Fruit fly (Drosophila melanogaster): ENCODE results near the gene CG4653.

The CG4653 gene

dm6 chrX:16703747-16704146, at the start of gene CG4653, which contains the start of gene CG9673:
TSS of gene CG4653 (plus strand) at chrX:16704081.
TSS of gene CG9673 (minus strand) at chrX:16703884.
- TF ChIP-seq noc (tag; optimal IDR thresholded peaks at IDR 0.05), result peak; percentile 7

dm6 chrX:16654931-16655409, 48.9 kb upstream of the CG4653 start, which contains the start of the genes Nemp and r:
TSS of gene Nemp (minus strand) at chrX:16655015.
TSS of gene r (plus strand) at chrX:16655359.
- no peak for TF ChIP-seq noc (tag; optimal IDR thresholded peaks at IDR 0.05)

dm6 chrX:16655724-16656235, 48.1 kb upstream of the CG4653 start:
- TF ChIP-seq noc (tag; optimal IDR thresholded peaks at IDR 0.05), result peak; percentile 57

- no peak for TF ChIP-seq noc (tag; optimal IDR thresholded peaks at IDR 0.05)
Measured at dm6 chrX:16660632-16661031, 43.2 kb upstream of the CG4653 start.

dm6 chrX:16664405-16665064, 39.3 kb upstream of the CG4653 start, which contains the start of gene CG15865:
TSS of gene CG15865 (minus strand) at chrX:16664455.
- no peak for TF ChIP-seq noc (tag; optimal IDR thresholded peaks at IDR 0.05)

dm6 chrX:16669849-16670248, 34.0 kb upstream of the CG4653 start:
- no peak for TF ChIP-seq noc (tag; optimal IDR thresholded peaks at IDR 0.05)

dm6 chrX:16670262-16670661, 33.6 kb upstream of the CG4653 start:
- no peak for TF ChIP-seq noc (tag; optimal IDR thresholded peaks at IDR 0.05)

dm6 chrX:16670691-16671481, 33.0 kb upstream of the CG4653 start:
- peak; percentile 81 for TF ChIP-seq noc (tag; optimal IDR thresholded peaks at IDR 0.05)

dm6 chrX:16672904-16673303, 31.0 kb upstream of the CG4653 start:
- TF ChIP-seq noc (tag; optimal IDR thresholded peaks at IDR 0.05), result no peak

dm6 chrX:16674538-16674937, 29.3 kb upstream of the CG4653 start:
- no peak for TF ChIP-seq noc (tag; optimal IDR thresholded peaks at IDR 0.05)

- TF ChIP-seq noc (tag; optimal IDR thresholded peaks at IDR 0.05), result no peak
Measured at dm6 chrX:16676653-16677052, 27.2 kb upstream of the CG4653 start, which contains the start of gene CG13012. TSS of gene CG13012 (minus strand) at chrX:16676753.

dm6 chrX:16677163-16677562, 26.7 kb upstream of the CG4653 start:
- TF ChIP-seq noc (tag; optimal IDR thresholded peaks at IDR 0.05), result no peak

dm6 chrX:16678845-16679347, 25.0 kb upstream of the CG4653 start, which contains the start of the genes CG13010 and sing:
TSS of gene CG13010 (minus strand) at chrX:16678945.
TSS of gene sing (plus strand) at chrX:16679297.
- no peak for TF ChIP-seq noc (tag; optimal IDR thresholded peaks at IDR 0.05)

dm6 chrX:16683765-16684164, 20.1 kb upstream of the CG4653 start, which contains the start of gene Axs:
TSS of gene Axs (minus strand) at chrX:16683895.
- TF ChIP-seq noc (tag; optimal IDR thresholded peaks at IDR 0.05), result no peak

dm6 chrX:16687400-16688105, 16.3 kb upstream of the CG4653 start:
- no peak for TF ChIP-seq noc (tag; optimal IDR thresholded peaks at IDR 0.05)

dm6 chrX:16688106-16688459, 15.8 kb upstream of the CG4653 start:
- no peak for TF ChIP-seq noc (tag; optimal IDR thresholded peaks at IDR 0.05)

Data from whole organism, larva.